Worm (Caenorhabditis elegans) whole organism, late embryonic: ENCODE results near the gene ckb-2.

Source experiments
- C08G9.2 ChIP-seq: sonication (generic microtip); optimal IDR thresholded peaks from 2 replicates; lab custom pipeline; 2016; ENCODE audit warnings: mild to moderate bottlenecking, missing genetic modification characterization, moderate library complexity, missing compliant biosample characterization
- C38D4.7 ChIP-seq: fragments of 200-800 bp; sonication (Bioruptor generic); optimal IDR thresholded peaks from 2 replicates; lab custom pipeline; 2018; ENCODE audit warnings: mild to moderate bottlenecking, missing genetic modification characterization, moderate library complexity, missing compliant biosample characterization
- F13H6.1 ChIP-seq: sonication (generic microtip); optimal IDR thresholded peaks from 2 replicates; lab custom pipeline; 2016; ENCODE audit warnings: missing genetic modification characterization, missing compliant biosample characterization
- ceh-18 ChIP-seq: sonication (generic microtip); optimal IDR thresholded peaks from 2 replicates; lab custom pipeline; 2016; ENCODE audit warnings: missing genetic modification characterization, missing compliant biosample characterization
- ceh-2 ChIP-seq: sonication (generic microtip); optimal IDR thresholded peaks from 2 replicates; lab custom pipeline; 2016; ENCODE audit warnings: missing genotype, missing genetic modification characterization, missing compliant biosample characterization
- ceh-22 ChIP-seq: sonication (generic microtip); optimal IDR thresholded peaks from 2 replicates; lab custom pipeline; 2017; ENCODE audit warnings: missing biosample characterization, missing genetic modification characterization
- ceh-24 ChIP-seq: sonication (generic microtip); optimal IDR thresholded peaks from 2 replicates; lab custom pipeline; 2016; ENCODE audit warnings: mild to moderate bottlenecking, missing genetic modification characterization, missing compliant biosample characterization
- ceh-30 ChIP-seq: fragments of 150-350 bp; optimal IDR thresholded peaks from 2 replicates; lab custom pipeline; 2014; ENCODE audit warnings: missing biosample characterization, missing genetic modification characterization
- ceh-31 ChIP-seq: sonication (generic microtip); optimal IDR thresholded peaks from 2 replicates; lab custom pipeline; 2016; ENCODE audit warnings: missing genetic modification characterization, missing compliant biosample characterization
- ceh-45 ChIP-seq: fragments of 200-800 bp; sonication (Bioruptor generic); IDR thresholded peaks from 2 replicates; pipeline ENCODE4 v1.3.6; 2022; ENCODE audit warnings: missing genetic modification reagents, missing genetic modification characterization, missing compliant biosample characterization
- ceh-6 ChIP-seq: fragments of 200-800 bp; sonication (Bioruptor generic); optimal IDR thresholded peaks from 2 replicates; lab custom pipeline; 2018; ENCODE audit warnings: mild to moderate bottlenecking, missing genetic modification characterization, missing compliant biosample characterization
- che-1 ChIP-seq: sonication (generic microtip); optimal IDR thresholded peaks from 2 replicates; lab custom pipeline; 2016; ENCODE audit warnings: mild to moderate bottlenecking, missing genetic modification characterization, missing compliant biosample characterization
- dmd-4 ChIP-seq: sonication (generic microtip); optimal IDR thresholded peaks from 2 replicates; lab custom pipeline; 2016; ENCODE audit warnings: borderline replicate concordance, missing genetic modification characterization, missing compliant biosample characterization
- elt-2 ChIP-seq: sonication (generic microtip); optimal IDR thresholded peaks from 2 replicates; lab custom pipeline; 2016; ENCODE audit warnings: missing genetic modification reagents, missing genetic modification characterization, missing compliant biosample characterization
- ets-4 ChIP-seq: sonication (generic microtip); optimal IDR thresholded peaks from 2 replicates; lab custom pipeline; 2016; ENCODE audit warnings: missing genetic modification characterization, missing compliant biosample characterization
- fkh-10 ChIP-seq: fragments of 150-350 bp; optimal IDR thresholded peaks from 2 replicates; lab custom pipeline; 2014; ENCODE audit warnings: missing biosample characterization, missing genetic modification reagents, missing genetic modification characterization
- fkh-6 ChIP-seq: sonication (generic microtip); optimal IDR thresholded peaks from 2 replicates; lab custom pipeline; 2016; ENCODE audit warnings: missing genetic modification characterization, missing compliant biosample characterization
- gmeb-2 ChIP-seq: sonication (generic microtip); optimal IDR thresholded peaks from 2 replicates; lab custom pipeline; 2016; ENCODE audit warnings: missing genetic modification characterization, inconsistent platforms, missing compliant biosample characterization
- hlh-15 ChIP-seq: sonication (generic microtip); optimal IDR thresholded peaks from 2 replicates; lab custom pipeline; 2016; ENCODE audit warnings: missing genetic modification characterization, missing compliant biosample characterization
- hlh-8 ChIP-seq: sonication (generic microtip); optimal IDR thresholded peaks from 2 replicates; lab custom pipeline; 2016; ENCODE audit warnings: missing genotype, missing genetic modification characterization, missing compliant biosample characterization
- lin-11 ChIP-seq: fragments of 200-800 bp; sonication (Bioruptor generic); optimal IDR thresholded peaks from 2 replicates; lab custom pipeline; 2018; ENCODE audit warnings: mild to moderate bottlenecking, missing genetic modification characterization, missing compliant biosample characterization
- madf-2 ChIP-seq: sonication (generic microtip); optimal IDR thresholded peaks from 2 replicates; lab custom pipeline; 2017; ENCODE audit warnings: missing genetic modification characterization, missing compliant biosample characterization
- nhr-232 ChIP-seq: sonication (generic microtip); optimal IDR thresholded peaks from 2 replicates; lab custom pipeline; 2016; ENCODE audit warnings: missing genetic modification characterization, missing compliant biosample characterization
- odd-2 ChIP-seq: sonication (generic microtip); optimal IDR thresholded peaks from 2 replicates; lab custom pipeline; 2017; ENCODE audit warnings: antibody characterized with exemption, mild to moderate bottlenecking, missing genetic modification characterization, missing compliant biosample characterization
- pag-3 ChIP-seq: sonication (generic microtip); optimal IDR thresholded peaks from 2 replicates; lab custom pipeline; 2016; ENCODE audit warnings: missing compliant biosample characterization, missing genetic modification characterization, borderline replicate concordance
- pat-9 ChIP-seq: fragments of 200-800 bp; sonication (Bioruptor generic); optimal IDR thresholded peaks from 2 replicates; lab custom pipeline; 2018; ENCODE audit warnings: mild to moderate bottlenecking, missing genetic modification characterization, moderate library complexity, missing compliant biosample characterization
- pax-1 ChIP-seq: fragments of 150-350 bp; optimal IDR thresholded peaks from 2 replicates; lab custom pipeline; 2014; ENCODE audit warnings: missing biosample characterization, missing genetic modification characterization
- pha-2 ChIP-seq: sonication (generic microtip); optimal IDR thresholded peaks from 2 replicates; lab custom pipeline; 2017; ENCODE audit warnings: mild to moderate bottlenecking, missing genetic modification characterization, missing compliant biosample characterization
- ref-2 ChIP-seq: sonication (generic microtip); optimal IDR thresholded peaks from 2 replicates; lab custom pipeline; 2016; ENCODE audit warnings: missing genetic modification characterization, missing compliant biosample characterization
- rnt-1 ChIP-seq: sonication (generic microtip); optimal IDR thresholded peaks from 2 replicates; lab custom pipeline; 2016; ENCODE audit warnings: missing genetic modification characterization, missing compliant biosample characterization
- sdc-2 ChIP-seq: sonication (generic microtip); optimal IDR thresholded peaks from 2 replicates; lab custom pipeline; 2016; ENCODE audit warnings: missing genotype, missing genetic modification characterization, missing compliant biosample characterization
- syd-9 ChIP-seq: sonication (generic microtip); optimal IDR thresholded peaks from 2 replicates; lab custom pipeline; 2016; ENCODE audit warnings: mild to moderate bottlenecking, missing genetic modification characterization, moderate library complexity, missing compliant biosample characterization
- tbx-2 ChIP-seq: sonication (generic microtip); optimal IDR thresholded peaks from 2 replicates; lab custom pipeline; 2016; ENCODE audit warnings: missing genetic modification characterization, missing compliant biosample characterization
- tbx-7 ChIP-seq: sonication (generic microtip); optimal IDR thresholded peaks from 2 replicates; lab custom pipeline; 2016; ENCODE audit warnings: missing genotype, missing genetic modification characterization, missing compliant biosample characterization
- unc-42 ChIP-seq: sonication (generic microtip); optimal IDR thresholded peaks from 2 replicates; lab custom pipeline; 2016; ENCODE audit warnings: missing genotype, missing genetic modification characterization, missing compliant biosample characterization
- unc-55 ChIP-seq: sonication (generic microtip); optimal IDR thresholded peaks from 2 replicates; lab custom pipeline; 2017; ENCODE audit warnings: missing biosample characterization, missing genetic modification reagents, missing genetic modification characterization
- unc-86 ChIP-seq: sonication (generic microtip); optimal IDR thresholded peaks from 2 replicates; lab custom pipeline; 2016; ENCODE audit warnings: missing genetic modification characterization, missing compliant biosample characterization
- zip-5 ChIP-seq: sonication (generic microtip); optimal IDR thresholded peaks from 2 replicates; lab custom pipeline; 2016; ENCODE audit warnings: missing genetic modification characterization, missing compliant biosample characterization

Gene ckb-2

DNA sequence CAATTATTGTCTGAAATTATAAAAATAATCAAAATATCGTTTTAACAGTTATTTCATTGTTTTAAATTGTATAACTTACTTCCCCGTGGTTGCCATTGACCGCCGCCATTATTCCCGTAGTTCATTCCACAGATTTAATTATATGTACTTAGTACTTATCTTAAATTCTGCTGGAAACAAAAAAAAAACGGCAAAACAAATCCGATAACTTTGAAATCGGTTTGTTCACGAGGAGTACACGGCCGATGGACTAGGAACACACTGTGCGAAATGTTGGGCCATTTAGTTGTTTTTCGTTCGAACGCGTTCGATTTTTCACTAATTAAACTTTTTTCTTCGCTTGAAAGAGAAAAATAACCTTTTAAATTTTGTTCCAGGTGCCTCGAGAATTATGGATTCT, 24.7 kb upstream of the ckb-2 start, which contains the start of the genes B0285.3 and lcmt-1:
B0285.3 (minus strand) TSS at position 267 of the 400 bp plus-strand sequence.
lcmt-1 (plus strand) TSS at position 377 of the 400 bp plus-strand sequence.
- peak; percentile 31 for TF ChIP-seq rnt-1 (tag; lab: Kevin White, UChicago)
- TF ChIP-seq fkh-6 (tag; lab: Kevin White, UChicago) = no peak
- no peak for TF ChIP-seq fkh-10 (GFP tag; lab: Kevin White, UChicago)
- TF ChIP-seq tbx-2 (tag; lab: Kevin White, UChicago) = peak; percentile 60
- peak; percentile 73 for TF ChIP-seq tbx-7 (tag; lab: Kevin White, UChicago)
- TF ChIP-seq ets-4 (tag; lab: Kevin White, UChicago) = peak; percentile 44
- TF ChIP-seq zip-5 (tag; lab: Kevin White, UChicago) = peak; percentile 44
- TF ChIP-seq pha-2 (tag; lab: Kevin White, UChicago) = no peak
- TF ChIP-seq ceh-31 (tag; lab: Kevin White, UChicago) = peak; percentile 77
- no peak for TF ChIP-seq dmd-4 (tag; lab: Kevin White, UChicago)
- TF ChIP-seq C08G9.2 (tag; lab: Kevin White, UChicago) = peak; percentile 84
- TF ChIP-seq unc-42 = peak; percentile 20
- peak; percentile 35 for TF ChIP-seq ref-2 (tag; lab: Kevin White, UChicago)
- peak; percentile 80 for TF ChIP-seq ceh-2 (tag; lab: Kevin White, UChicago)
- TF ChIP-seq hlh-8 (tag; lab: Kevin White, UChicago) = peak; percentile 19
- peak; percentile 19 for TF ChIP-seq elt-2 (tag; lab: Kevin White, UChicago)
- TF ChIP-seq lin-11 (tag; lab: Kevin White, UChicago) = no peak
- TF ChIP-seq, all 69 proteins: peak for 12

DNA sequence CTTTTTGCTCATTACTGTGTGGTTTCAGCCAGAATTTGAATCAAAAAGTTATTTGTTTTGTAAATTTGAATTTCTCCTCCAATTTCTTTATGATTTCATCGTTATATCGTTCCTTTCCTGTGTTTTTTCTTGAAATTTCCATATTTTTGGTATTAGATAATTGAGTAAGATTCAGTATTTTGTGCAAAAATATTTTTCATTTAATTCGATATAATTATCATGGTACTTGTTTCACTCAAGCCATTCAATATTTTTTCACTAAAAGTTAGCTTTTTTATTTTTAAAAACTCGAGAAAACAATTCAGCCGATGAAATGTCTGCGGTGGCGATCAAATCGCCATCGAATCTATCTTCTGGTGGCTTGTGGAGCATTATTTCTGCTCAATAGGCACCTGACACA, 22.7 kb upstream of the ckb-2 start, which contains the start of gene hse-5:
hse-5 (plus strand) TSS at position 301 of the 400 bp plus-strand sequence.
- TF ChIP-seq pax-1 (tag; lab: Kevin White, UChicago) (no peak), ceh-18 (no peak), F13H6.1 (tag; lab: Kevin White, UChicago) (no peak), pat-9 (no peak), ceh-30 (tag; lab: Kevin White, UChicago) (no peak), unc-55 (no peak), odd-2 (tag; lab: Kevin White, UChicago) (no peak), ceh-6 (no peak), ceh-24 (tag; lab: Kevin White, UChicago) (no peak), nhr-232 (tag; lab: Kevin White, UChicago) (no peak), madf-2 (tag; lab: Kevin White, UChicago) (no peak), unc-86 (tag; lab: Kevin White, UChicago) (no peak), rnt-1 (tag; lab: Kevin White, UChicago) (no peak), hlh-15 (tag; lab: Kevin White, UChicago) (no peak), ceh-22 (no peak), pag-3 (tag; lab: Kevin White, UChicago) (no peak)

DNA sequence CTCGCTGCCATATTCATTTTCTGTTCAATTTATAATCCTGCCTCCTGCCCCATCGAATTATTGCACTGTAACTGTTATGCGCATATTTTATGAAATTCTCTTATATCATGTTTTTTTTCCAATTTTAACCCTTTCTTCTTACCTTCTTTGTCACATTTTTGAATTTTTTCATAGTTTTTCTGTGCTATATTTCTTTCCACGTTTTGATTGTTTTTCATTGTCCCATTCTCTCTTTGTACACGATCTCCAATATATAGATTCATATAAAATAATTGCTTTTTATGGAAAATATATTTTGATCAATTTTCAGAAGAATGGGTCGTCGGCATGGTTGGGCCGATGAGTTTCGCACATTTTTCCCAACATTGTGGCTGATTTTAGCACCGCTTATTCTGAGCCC, 17.9 kb upstream of the ckb-2 start, which contains the start of gene B0285.6:
B0285.6 (plus strand) TSS at position 301 of the 400 bp plus-strand sequence.
- no peak for TF ChIP-seq ceh-22
- no peak for TF ChIP-seq syd-9 (tag; lab: Kevin White, UChicago)
- no peak for TF ChIP-seq gmeb-2 (tag; lab: Kevin White, UChicago)
- TF ChIP-seq ceh-45 = no peak
- no peak for TF ChIP-seq ets-4 (tag; lab: Kevin White, UChicago)
- TF ChIP-seq che-1 (tag; lab: Kevin White, UChicago) = no peak
- TF ChIP-seq sdc-2 (tag; lab: Kevin White, UChicago) = no peak
- TF ChIP-seq pag-3 (tag; lab: Kevin White, UChicago) = no peak
- TF ChIP-seq ceh-30 (tag; lab: Kevin White, UChicago) = no peak
- TF ChIP-seq dmd-4 (tag; lab: Kevin White, UChicago) = no peak
- no peak for TF ChIP-seq C38D4.7 (GFP tag; lab: Kevin White, UChicago)
